Fruit fly (Drosophila melanogaster) whole organism, embryonic: ENCODE measurements around the gene Psn.

Source experiments
- Atf3 ChIP-seq: fragments of 200-800 bp; sonication (Bioruptor generic); optimal IDR thresholded peaks from 3 replicates; lab custom pipeline; 2016; ENCODE audit warnings: missing biosample characterization, missing genetic modification characterization
- B-H2 ChIP-seq: fragments of 200-800 bp; sonication (Bioruptor generic); optimal IDR thresholded peaks from 2 replicates; lab custom pipeline; 2018; ENCODE audit warnings: missing biosample characterization, mild to moderate bottlenecking, missing genetic modification characterization
- CG10565 ChIP-seq: fragments of 200-800 bp; sonication (Bioruptor generic); optimal IDR thresholded peaks from 3 replicates; lab custom pipeline; 2016; ENCODE audit warnings: missing biosample characterization, mild to moderate bottlenecking, missing genetic modification characterization
- CG11560 ChIP-seq: fragments of 200-800 bp; sonication (Bioruptor generic); IDR thresholded peaks from 3 replicates; pipeline ENCODE4 v1.3.6; 2022; ENCODE audit warnings: missing biosample characterization, missing genetic modification characterization
- CG13123 ChIP-seq: fragments of 200-800 bp; sonication (Bioruptor generic); optimal IDR thresholded peaks from 2 replicates; lab custom pipeline; 2016; ENCODE audit warnings: missing biosample characterization, missing genetic modification characterization
- CG13424 ChIP-seq: fragments of 200-800 bp; sonication (Bioruptor generic); optimal IDR thresholded peaks from 2 replicates; lab custom pipeline; 2019; ENCODE audit warnings: missing biosample characterization, mild to moderate bottlenecking, missing genetic modification characterization, moderate library complexity
- CG14441 ChIP-seq: fragments of 200-800 bp; sonication (Bioruptor generic); IDR thresholded peaks from 2 replicates; pipeline ENCODE4 v1.3.6; 2022; ENCODE audit warnings: missing biosample characterization, missing genetic modification characterization
- CG17186 ChIP-seq: fragments of 200-800 bp; sonication (Bioruptor generic); optimal IDR thresholded peaks from 3 replicates; lab custom pipeline; 2017; ENCODE audit warnings: missing biosample characterization, missing genetic modification reagents, missing genetic modification characterization
- CG17829 ChIP-seq: fragments of 200-800 bp; optimal IDR thresholded peaks from 2 replicates; lab custom pipeline; 2019; ENCODE audit warnings: missing biosample characterization, mild to moderate bottlenecking, missing genetic modification characterization, moderate library complexity
- CG1832 ChIP-seq: fragments of 200-800 bp; sonication (Bioruptor generic); optimal IDR thresholded peaks from 2 replicates; lab custom pipeline; 2017; ENCODE audit warnings: missing biosample characterization, mild to moderate bottlenecking, missing genetic modification characterization, inconsistent platforms
- CG18476 ChIP-seq: fragments of 200-800 bp; sonication (Bioruptor generic); optimal IDR thresholded peaks from 2 replicates; lab custom pipeline; 2016; ENCODE audit warnings: missing biosample characterization, mild to moderate bottlenecking, missing genetic modification characterization
- CG2129 ChIP-seq: fragments of 200-800 bp; sonication (Bioruptor generic); IDR thresholded peaks from 2 replicates; pipeline ENCODE4 v1.3.6; 2022; ENCODE audit warnings: missing biosample characterization, missing genetic modification characterization; ENCODE audit not compliant: partially characterized antibody
- CG2678 ChIP-seq: fragments of 200-800 bp; sonication (Bioruptor generic); optimal IDR thresholded peaks from 3 replicates; lab custom pipeline; 2019; ENCODE audit warnings: missing biosample characterization, mild to moderate bottlenecking, missing genetic modification characterization, moderate library complexity
- CG31224 ChIP-seq: fragments of 200-800 bp; sonication (Bioruptor generic); IDR thresholded peaks from 2 replicates; pipeline ENCODE4 v1.3.6; 2022; ENCODE audit warnings: missing biosample characterization, missing genetic modification characterization
- CG31365 ChIP-seq: fragments of 200-800 bp; sonication (Bioruptor generic); optimal IDR thresholded peaks from 2 replicates; lab custom pipeline; 2018; ENCODE audit warnings: missing biosample characterization, mild to moderate bottlenecking, missing genetic modification characterization
- CG3163 ChIP-seq: fragments of 200-800 bp; sonication (Bioruptor generic); optimal IDR thresholded peaks from 3 replicates; lab custom pipeline; 2016; ENCODE audit warnings: missing biosample characterization, missing genetic modification characterization
- CG42726 ChIP-seq: fragments of 200-800 bp; sonication (Bioruptor generic); IDR thresholded peaks from 2 replicates; pipeline ENCODE4 v1.3.6; 2022; ENCODE audit warnings: missing biosample characterization, missing genetic modification characterization; ENCODE audit not compliant: partially characterized antibody
- CG6683 ChIP-seq: fragments of 200-800 bp; sonication (Bioruptor generic); optimal IDR thresholded peaks from 2 replicates; lab custom pipeline; 2017; ENCODE audit warnings: missing biosample characterization, mild to moderate bottlenecking, missing genetic modification characterization, missing genetic modification reagents
- CG6791 ChIP-seq: fragments of 200-800 bp; sonication (Bioruptor generic); IDR thresholded peaks from 3 replicates; pipeline ENCODE4 v1.3.6; 2022; ENCODE audit warnings: missing biosample characterization, missing genetic modification characterization; ENCODE audit not compliant: partially characterized antibody
- CG8924 ChIP-seq: fragments of 200-800 bp; optimal IDR thresholded peaks from 3 replicates; lab custom pipeline; 2019; ENCODE audit warnings: missing biosample characterization, mild to moderate bottlenecking, missing genetic modification characterization, moderate library complexity
- CoRest ChIP-seq: fragments of 200-800 bp; sonication (Bioruptor generic); optimal IDR thresholded peaks from 3 replicates; lab custom pipeline; 2018; ENCODE audit warnings: missing biosample characterization, mild to moderate bottlenecking, missing genetic modification characterization, moderate library complexity
- D19A ChIP-seq: fragments of 200-800 bp; optimal IDR thresholded peaks from 3 replicates; lab custom pipeline; 2019; ENCODE audit warnings: missing biosample characterization, mild to moderate bottlenecking, missing genetic modification characterization, moderate library complexity
- Doc2 ChIP-seq: fragments of 200-800 bp; sonication (Bioruptor generic); IDR thresholded peaks from 2 replicates; pipeline ENCODE4 v1.3.6; 2022; ENCODE audit warnings: missing biosample characterization, missing genetic modification characterization
- HLH3B ChIP-seq: fragments of 200-800 bp; sonication (Bioruptor generic); IDR thresholded peaks from 2 replicates; pipeline ENCODE4 v1.3.6; 2022; ENCODE audit warnings: missing biosample characterization, missing genetic modification characterization
- HLH4C ChIP-seq: fragments of 200-800 bp; sonication (Bioruptor generic); IDR thresholded peaks from 3 replicates; pipeline ENCODE4 v1.3.6; 2022; ENCODE audit warnings: missing biosample characterization, missing genetic modification characterization; ENCODE audit not compliant: partially characterized antibody
- Hand ChIP-seq: fragments of 200-800 bp; sonication (Bioruptor generic); optimal IDR thresholded peaks from 2 replicates; lab custom pipeline; 2017; ENCODE audit warnings: mild to moderate bottlenecking, missing biosample characterization, missing genetic modification reagents, missing genetic modification characterization
- Hr39 ChIP-seq: fragments of >200 bp; optimal IDR thresholded peaks from 2 replicates; lab custom pipeline; 2017
- Poxn ChIP-seq: fragments of 200-800 bp; sonication (Bioruptor generic); IDR thresholded peaks from 2 replicates; pipeline ENCODE4 v1.3.6; 2022; ENCODE audit warnings: missing biosample characterization, missing genetic modification characterization
- Rx ChIP-seq: fragments of 200-800 bp; sonication (Bioruptor generic); IDR thresholded peaks from 2 replicates; pipeline ENCODE4 v1.3.6; 2022; ENCODE audit warnings: missing biosample characterization, missing genetic modification characterization
- Xrp1 ChIP-seq: fragments of 200-800 bp; sonication (Bioruptor generic); IDR thresholded peaks from 2 replicates; pipeline ENCODE4 v1.3.6; 2022; ENCODE audit warnings: missing biosample characterization, missing genetic modification characterization
- abd-A ChIP-seq: fragments of 200-800 bp; sonication (Bioruptor generic); optimal IDR thresholded peaks from 3 replicates; lab custom pipeline; 2019; ENCODE audit warnings: missing biosample characterization, mild to moderate bottlenecking, missing genetic modification characterization, moderate library complexity
- ap ChIP-seq: fragments of 200-800 bp; sonication (Bioruptor generic); IDR thresholded peaks from 2 replicates; pipeline ENCODE4 v1.3.6; 2022; ENCODE audit warnings: missing biosample characterization, missing genetic modification characterization
- bigmax ChIP-seq: fragments of 200-800 bp; sonication (Bioruptor generic); optimal IDR thresholded peaks from 2 replicates; lab custom pipeline; 2018; ENCODE audit warnings: missing biosample characterization, mild to moderate bottlenecking, missing genetic modification characterization
- btn ChIP-seq: fragments of 200-800 bp; sonication (Bioruptor generic); optimal IDR thresholded peaks from 2 replicates; lab custom pipeline; 2016; ENCODE audit warnings: missing biosample characterization, missing genetic modification characterization
- caup ChIP-seq: fragments of 200-800 bp; sonication (Bioruptor generic); optimal IDR thresholded peaks from 3 replicates; lab custom pipeline; 2017; ENCODE audit warnings: missing biosample characterization, mild to moderate bottlenecking, missing genetic modification characterization, moderate library complexity; ENCODE audit not compliant: severe bottlenecking
- chinmo ChIP-seq: fragments of 200-800 bp; sonication (Bioruptor generic); IDR thresholded peaks from 4 replicates; pipeline ENCODE4 v1.3.6; 2022; ENCODE audit warnings: missing biosample characterization, missing genetic modification characterization; ENCODE audit not compliant: partially characterized antibody
- chm ChIP-seq: fragments of 200-800 bp; sonication (Bioruptor generic); IDR thresholded peaks from 2 replicates; pipeline ENCODE4 v1.3.6; 2022; ENCODE audit warnings: missing biosample characterization, missing genetic modification characterization
- crol ChIP-seq: fragments of 200-800 bp; sonication (Bioruptor generic); IDR thresholded peaks from 2 replicates; pipeline ENCODE4 v1.3.6; 2022; ENCODE audit warnings: missing biosample characterization, missing genetic modification characterization
- jigr1 ChIP-seq: fragments of 200-800 bp; sonication (Bioruptor generic); IDR thresholded peaks from 3 replicates; pipeline ENCODE4 v1.3.6; 2022; ENCODE audit warnings: missing biosample characterization, missing genetic modification characterization
- nmo ChIP-seq: fragments of 200-800 bp; sonication (Bioruptor generic); optimal IDR thresholded peaks from 2 replicates; lab custom pipeline; 2018; ENCODE audit warnings: missing biosample characterization, mild to moderate bottlenecking, missing genetic modification characterization, moderate library complexity
- otp ChIP-seq: fragments of 200-800 bp; sonication (Bioruptor generic); IDR thresholded peaks from 3 replicates; pipeline ENCODE4, ENCODE4 v1.3.6; 2022; ENCODE audit warnings: missing biosample characterization, missing genetic modification characterization
- pan ChIP-seq, 4 experiments: fragments of >200 bp in 3 of 4; fragments of 200-800 bp in 1 of 4; sonication (Bioruptor generic) in 1 of 4; optimal IDR thresholded peaks in 3 of 4; IDR thresholded peaks in 1 of 4; 2 replicates each; pipeline versions ENCODE4 v1.3.6 to Lab custom; 2017 to 2022; ENCODE audit warnings: missing biosample characterization in 2 of 4, missing genetic modification characterization in 2 of 4, mixed read lengths in 1 of 4
- sens-2 ChIP-seq: fragments of 200-800 bp; sonication (Bioruptor generic); IDR thresholded peaks from 2 replicates; pipeline ENCODE4 v1.3.6; 2022; ENCODE audit warnings: missing biosample characterization, missing genetic modification characterization
- sisA ChIP-seq: fragments of 200-800 bp; sonication (Bioruptor generic); IDR thresholded peaks from 2 replicates; pipeline ENCODE4 v1.3.6; 2022; ENCODE audit warnings: missing biosample characterization, missing genetic modification characterization
- stc ChIP-seq: fragments of 200-800 bp; sonication (Bioruptor generic); IDR thresholded peaks from 2 replicates; pipeline ENCODE4 v1.3.6; 2022; ENCODE audit warnings: missing biosample characterization, missing genetic modification characterization
- tio ChIP-seq: fragments of 200-800 bp; sonication (Bioruptor generic); optimal IDR thresholded peaks from 2 replicates; lab custom pipeline; 2017; ENCODE audit warnings: missing biosample characterization, missing genetic modification characterization, inconsistent platforms
- ttk ChIP-seq: fragments of 200-800 bp; sonication (Bioruptor generic); IDR thresholded peaks from 2 replicates; pipeline ENCODE4 v2.1.2; 2022; ENCODE audit warnings: missing biosample characterization, missing genetic modification characterization
- vfl ChIP-seq: fragments of 200-800 bp; sonication (Bioruptor generic); optimal IDR thresholded peaks from 2 replicates; lab custom pipeline; 2016; ENCODE audit warnings: missing biosample characterization, missing genetic modification characterization
- z ChIP-seq: fragments of 200-800 bp; sonication (Bioruptor generic); IDR thresholded peaks from 3 replicates; pipeline ENCODE4 v1.3.6; 2022; ENCODE audit warnings: missing biosample characterization, missing genetic modification characterization

Gene Psn

DNA sequence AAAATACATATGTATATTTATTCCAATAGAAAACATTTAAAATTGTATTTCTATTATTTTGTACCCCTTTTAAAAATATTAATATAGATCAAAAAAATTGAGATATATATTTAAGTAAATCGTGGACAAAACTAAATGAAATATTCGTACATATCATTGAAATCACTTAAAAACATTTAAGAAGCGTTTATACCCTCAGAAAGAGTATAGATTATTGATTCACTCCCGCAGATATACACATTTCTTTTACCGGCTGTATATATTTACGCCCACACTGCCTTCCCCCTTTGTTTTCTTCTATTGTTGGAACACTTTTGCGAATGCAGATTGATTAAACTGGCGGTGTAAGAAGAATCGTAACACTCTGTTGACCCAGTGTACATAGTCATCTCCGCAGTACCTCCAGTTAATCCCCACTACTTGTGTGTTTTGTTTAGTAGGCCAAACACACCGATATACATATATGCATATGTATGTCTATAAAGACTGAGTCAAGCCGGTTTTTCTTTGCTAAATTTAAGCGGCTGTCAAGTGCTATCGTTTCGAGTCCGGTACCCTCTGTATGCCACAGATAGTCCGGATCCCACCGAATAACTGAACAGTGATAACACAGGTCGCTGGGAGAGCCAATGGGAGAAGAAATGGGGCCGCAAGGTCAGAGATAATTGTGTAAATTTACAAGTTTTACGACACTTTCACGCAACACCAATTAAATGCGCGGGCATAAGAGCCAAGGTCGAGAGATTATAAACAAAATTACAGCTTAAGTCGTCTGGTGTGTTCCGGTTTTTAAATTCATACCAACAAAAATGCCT, 39.4 kb downstream of the Psn start (continued):
- no peak for TF ChIP-seq pan (optimal IDR thresholded peaks at IDR 0.05; lab: Kevin White, UChicago)
- TF ChIP-seq pan (GFP tag; optimal IDR thresholded peaks at IDR 0.05 in 1 of 2, IDR thresholded peaks at IDR 0.05 in 1 of 2) = no peak
- no peak for TF ChIP-seq Doc2 (GFP tag; lab: Robert Waterston, UW)
- TF ChIP-seq CG42726 (GFP tag; lab: Robert Waterston, UW) = no peak
- TF ChIP-seq sisA = no peak
- TF ChIP-seq Poxn (GFP tag; lab: Robert Waterston, UW) = no peak
- TF ChIP-seq Atf3 (GFP tag; lab: Kevin White, UChicago) = no peak
- no peak for TF ChIP-seq z
- TF ChIP-seq Hr39 (lab: Kevin White, UChicago) = no peak
- no peak for TF ChIP-seq CG1832
- no peak for TF ChIP-seq CG17829
- TF ChIP-seq CG13123 (GFP tag; lab: Kevin White, UChicago) = peak; percentile 65
- TF ChIP-seq CG11560 (tag; lab: Robert Waterston, UW) = no peak
- no peak for TF ChIP-seq HLH4C
- no peak for TF ChIP-seq CG10565
- no peak for TF ChIP-seq CG6791
- TF ChIP-seq CG2129 = no peak
- no peak for TF ChIP-seq jigr1 (GFP tag; lab: Robert Waterston, UW)
- peak; percentile 58 for TF ChIP-seq CG13424 (tag; lab: Kevin White, UChicago)
- no peak for TF ChIP-seq chinmo (GFP tag; lab: Robert Waterston, UW)
- no peak for TF ChIP-seq ap (GFP tag; lab: Robert Waterston, UW)
- 0 out of 2 replicates have a peak, but pooled peaks have one; percentile 5 for TF ChIP-seq stc (GFP tag; lab: Robert Waterston, UW)
- TF ChIP-seq B-H2 (GFP tag; lab: Kevin White, UChicago) = peak; percentile 35
- TF ChIP-seq CG6683 (GFP tag; lab: Kevin White, UChicago) = peak; percentile 37
- TF ChIP-seq chm (GFP tag; lab: Robert Waterston, UW) = 0 out of 2 replicates have a peak, but pooled peaks have one; percentile 32
- TF ChIP-seq CG14441 (GFP tag; lab: Robert Waterston, UW) = no peak
- peak; percentile 38 for TF ChIP-seq nmo (GFP tag; lab: Kevin White, UChicago)
- no peak for TF ChIP-seq CG31224 (GFP tag; lab: Robert Waterston, UW)
- peak; percentile 43 for TF ChIP-seq CG3163 (GFP tag; lab: Kevin White, UChicago)
- peak; percentile 71 for TF ChIP-seq CG31365 (tag; lab: Kevin White, UChicago)
- TF ChIP-seq tio = peak; percentile 17
- TF ChIP-seq crol (GFP tag; lab: Robert Waterston, UW) = peak; percentile 7; the same call in 1 of the 2 replicates
- no peak for TF ChIP-seq ttk
- peak; percentile 6; the same call in 1 of the 2 replicates for TF ChIP-seq HLH3B
- TF ChIP-seq btn (GFP tag; lab: Kevin White, UChicago) = peak; percentile 45
- TF ChIP-seq CG8924 (tag; lab: Kevin White, UChicago) = peak; percentile 41
- no peak for TF ChIP-seq sens-2
- TF ChIP-seq bigmax (GFP tag; lab: Kevin White, UChicago) = peak; percentile 3
- TF ChIP-seq otp = 0 out of 3 replicates have a peak, but pooled peaks have one; percentile 56
- TF ChIP-seq CG17186 = no peak
- TF ChIP-seq D19A (tag; lab: Kevin White, UChicago) = peak; percentile 97
- TF ChIP-seq abd-A (tag; lab: Kevin White, UChicago) = no peak
- TF ChIP-seq vfl (GFP tag; lab: Kevin White, UChicago) = no peak
- TF ChIP-seq Xrp1 = peak; percentile 57
- no peak for TF ChIP-seq Hand
- peak; percentile 41 for TF ChIP-seq CG18476
- TF ChIP-seq CG2678 (tag; lab: Kevin White, UChicago) = peak; percentile 67
- TF ChIP-seq caup = peak; percentile 28
- TF ChIP-seq Rx (GFP tag; lab: Robert Waterston, UW) = no peak
- TF ChIP-seq CoRest = peak; percentile 37
